Worm (Caenorhabditis elegans): ENCODE results near the gene T16H12.13.

ce11 chrIII:10049682-10050081, 35.5 kb upstream of the T16H12.13 start, which contains the start of gene T16G12.1:
- TF ChIP-seq lin-13 (GFP tag; optimal IDR thresholded peaks at IDR 0.05) (no peak), nhr-84 (tag; optimal IDR thresholded peaks at IDR 0.05) (no peak), zip-4 (GFP tag; optimal IDR thresholded peaks at IDR 0.05) (no peak), nhr-12 (tag; optimal IDR thresholded peaks at IDR 0.05) (no peak), ets-5 (GFP tag; IDR thresholded peaks at IDR 0.05) (no peak), C16A3.4 (tag; optimal IDR thresholded peaks at IDR 0.05) (no peak), snpc-4 (tag; optimal IDR thresholded peaks at IDR 0.05) (no peak), unc-98 (GFP tag; IDR thresholded peaks at IDR 0.05) (no peak), sptf-1 (tag; optimal IDR thresholded peaks at IDR 0.05) (no peak), swsn-7 (tag; optimal IDR thresholded peaks at IDR 0.05) (no peak), lin-14 (GFP tag; optimal IDR thresholded peaks at IDR 0.05) (no peak)
